Worm (Caenorhabditis elegans) whole organism, L1 larva: ENCODE results near the gene F08C6.5.

Experiments used
- C16A3.4 ChIP-seq: fragments of 150-350 bp; optimal IDR thresholded peaks from 2 replicates; lab custom pipeline; 2014; ENCODE audit warnings: missing biosample characterization, missing genetic modification characterization
- C34B4.2 ChIP-seq: sonication (generic microtip); optimal IDR thresholded peaks from 2 replicates; lab custom pipeline; 2017; ENCODE audit warnings: mild to moderate bottlenecking, missing genetic modification characterization, missing compliant biosample characterization
- Y116A8C.19 ChIP-seq: sonication (generic microtip); optimal IDR thresholded peaks from 2 replicates; lab custom pipeline; 2016; ENCODE audit warnings: missing compliant biosample characterization, missing genetic modification characterization, borderline replicate concordance
- alr-1 ChIP-seq: fragments of 200-800 bp; sonication (Bioruptor generic); optimal IDR thresholded peaks from 2 replicates; lab custom pipeline; 2018; ENCODE audit warnings: borderline replicate concordance, mild to moderate bottlenecking, missing genetic modification characterization, missing compliant biosample characterization
- aly-2 ChIP-seq: fragments of 150-350 bp; optimal IDR thresholded peaks from 2 replicates; lab custom pipeline; 2014; ENCODE audit warnings: missing biosample characterization, missing genetic modification characterization
- ama-1 ChIP-seq: fragments of 150-350 bp; optimal IDR thresholded peaks from 2 replicates; lab custom pipeline; 2014
- ceh-82 ChIP-seq, 3 experiments: fragments of 150-350 bp in 1 of 3; sonication (generic microtip) in 2 of 3; optimal IDR thresholded peaks; 2 replicates each; lab custom pipeline; 2014 to 2017; ENCODE audit warnings: missing biosample characterization in 3 of 3, missing genetic modification characterization in 3 of 3
- ceh-88 ChIP-seq: fragments of 200-800 bp; sonication (Bioruptor generic); IDR thresholded peaks from 2 replicates; pipeline ENCODE4 v1.3.6; 2022; ENCODE audit warnings: missing genetic modification characterization, missing compliant biosample characterization
- ces-1 ChIP-seq: fragments of 150-350 bp; optimal IDR thresholded peaks from 2 replicates; lab custom pipeline; 2014; ENCODE audit warnings: missing biosample characterization, missing genetic modification reagents, missing genetic modification characterization
- dpl-1 ChIP-seq, 3 experiments: fragments of 150-350 bp in 2 of 3; sonication (generic microtip) in 1 of 3; optimal IDR thresholded peaks; 2 replicates each; lab custom pipeline; 2014 to 2017; ENCODE audit warnings: missing biosample characterization in 3 of 3, missing genetic modification characterization in 3 of 3, missing genetic modification reagents in 3 of 3
- egl-13 ChIP-seq: sonication (generic microtip); optimal IDR thresholded peaks from 2 replicates; lab custom pipeline; 2016; ENCODE audit warnings: missing genotype, missing genetic modification reagents, missing genetic modification characterization, missing compliant biosample characterization
- egl-27 ChIP-seq, 2 experiments: fragments of 150-350 bp in 1 of 2; sonication (generic microtip); optimal IDR thresholded peaks; 3 replicates each; lab custom pipeline; 2017 to 2018; ENCODE audit warnings: missing biosample characterization in 2 of 2, missing genetic modification characterization in 2 of 2, missing genetic modification reagents in 2 of 2
- elt-3 ChIP-seq, 6 experiments: fragments of 150-350 bp in 1 of 6; sonication (generic microtip); optimal IDR thresholded peaks; 2 replicates each; lab custom pipeline; 2017 to 2018; ENCODE audit warnings: missing biosample characterization in 6 of 6, missing genetic modification characterization in 6 of 6, inconsistent platforms in 1 of 6
- ets-5 ChIP-seq: fragments of 200-800 bp; sonication (Bioruptor generic); IDR thresholded peaks from 2 replicates; pipeline ENCODE4 v1.3.6; 2022; ENCODE audit warnings: missing genetic modification characterization, missing compliant biosample characterization
- fkh-10 ChIP-seq: sonication (generic microtip); optimal IDR thresholded peaks from 2 replicates; lab custom pipeline; 2017; ENCODE audit warnings: missing biosample characterization, missing genetic modification reagents, missing genetic modification characterization
- fkh-8 ChIP-seq: sonication (generic microtip); optimal IDR thresholded peaks from 2 replicates; lab custom pipeline; 2016; ENCODE audit warnings: mild to moderate bottlenecking, missing genetic modification characterization, missing compliant biosample characterization
- fos-1 ChIP-seq: fragments of 150-350 bp; optimal IDR thresholded peaks from 2 replicates; lab custom pipeline; 2014; ENCODE audit warnings: missing biosample characterization, missing genetic modification characterization
- grh-1 ChIP-seq: fragments of 200-800 bp; sonication (Bioruptor generic); IDR thresholded peaks from 2 replicates; pipeline ENCODE4 v1.3.6; 2022; ENCODE audit warnings: missing genetic modification reagents, missing genetic modification characterization, missing compliant biosample characterization
- hlh-4 ChIP-seq: sonication (generic microtip); optimal IDR thresholded peaks from 2 replicates; lab custom pipeline; 2016; ENCODE audit warnings: mild to moderate bottlenecking, missing genetic modification characterization, missing compliant biosample characterization
- hpl-2 ChIP-seq: fragments of 150-350 bp; optimal IDR thresholded peaks from 2 replicates; lab custom pipeline; 2014; ENCODE audit warnings: missing biosample characterization, missing genetic modification reagents, missing genetic modification characterization
- irx-1 ChIP-seq: sonication (generic microtip); optimal IDR thresholded peaks from 2 replicates; lab custom pipeline; 2016; ENCODE audit warnings: missing genetic modification characterization, missing compliant biosample characterization
- isw-1 ChIP-seq: fragments of 200-800 bp; sonication (Bioruptor generic); IDR thresholded peaks from 2 replicates; pipeline ENCODE4 v1.3.6; 2022; ENCODE audit warnings: missing genetic modification characterization, missing compliant biosample characterization
- jun-1 ChIP-seq: fragments of 150-350 bp; optimal IDR thresholded peaks from 2 replicates; lab custom pipeline; 2014; ENCODE audit warnings: missing biosample characterization, missing genetic modification reagents, missing genetic modification characterization
- lin-35 ChIP-seq, 2 experiments: fragments of 150-350 bp; optimal IDR thresholded peaks; 2 replicates each; lab custom pipeline; 2014; ENCODE audit warnings: missing biosample characterization in 2 of 2, missing genetic modification characterization in 2 of 2, missing genetic modification reagents in 2 of 2
- mef-2 ChIP-seq: fragments of 150-350 bp; optimal IDR thresholded peaks from 2 replicates; lab custom pipeline; 2014; ENCODE audit warnings: missing biosample characterization, missing genetic modification characterization
- nhr-11 ChIP-seq: fragments of 150-350 bp; optimal IDR thresholded peaks from 2 replicates; lab custom pipeline; 2014; ENCODE audit warnings: missing biosample characterization, missing genetic modification characterization
- nhr-19 ChIP-seq: fragments of 200-800 bp; sonication (Bioruptor generic); conservative IDR thresholded peaks from 2 replicates; pipeline ENCODE4 v1.3.6; 2022; ENCODE audit warnings: missing genetic modification characterization, missing compliant biosample characterization
- nhr-20 ChIP-seq: sonication (generic microtip); optimal IDR thresholded peaks from 2 replicates; lab custom pipeline; 2016; ENCODE audit warnings: mild to moderate bottlenecking, missing genetic modification characterization, missing compliant biosample characterization
- nhr-237 ChIP-seq: fragments of 150-350 bp; optimal IDR thresholded peaks from 2 replicates; lab custom pipeline; 2014; ENCODE audit warnings: missing biosample characterization, missing genetic modification characterization
- nhr-28 ChIP-seq: fragments of 150-350 bp; optimal IDR thresholded peaks from 2 replicates; lab custom pipeline; 2014; ENCODE audit warnings: missing biosample characterization, missing genetic modification characterization
- nhr-47 ChIP-seq: sonication (generic microtip); optimal IDR thresholded peaks from 2 replicates; lab custom pipeline; 2016; ENCODE audit warnings: mild to moderate bottlenecking, missing genetic modification characterization, moderate library complexity, missing compliant biosample characterization
- nhr-71 ChIP-seq: sonication (generic microtip); optimal IDR thresholded peaks from 2 replicates; lab custom pipeline; 2016; ENCODE audit warnings: mild to moderate bottlenecking, missing genetic modification characterization, moderate library complexity, missing compliant biosample characterization
- pag-3 ChIP-seq: sonication (generic microtip); optimal IDR thresholded peaks from 2 replicates; lab custom pipeline; 2017; ENCODE audit warnings: missing genetic modification characterization, mild to moderate bottlenecking, missing compliant biosample characterization, antibody characterized with exemption, borderline replicate concordance; ENCODE audit not compliant: insufficient read depth
- rnt-1 ChIP-seq: sonication (generic microtip); optimal IDR thresholded peaks from 2 replicates; lab custom pipeline; 2016; ENCODE audit warnings: mild to moderate bottlenecking, missing genetic modification characterization, moderate library complexity, missing compliant biosample characterization
- skn-1 ChIP-seq: fragments of 150-350 bp; optimal IDR thresholded peaks from 2 replicates; lab custom pipeline; 2014; ENCODE audit warnings: missing biosample characterization, missing genetic modification characterization
- snu-23 ChIP-seq: sonication (generic microtip); optimal IDR thresholded peaks from 2 replicates; lab custom pipeline; 2016; ENCODE audit warnings: missing genetic modification characterization, missing compliant biosample characterization
- sox-4 ChIP-seq: sonication (generic microtip); optimal IDR thresholded peaks from 2 replicates; lab custom pipeline; 2016; ENCODE audit warnings: missing genetic modification characterization, missing compliant biosample characterization
- sptf-1 ChIP-seq: fragments of 150-350 bp; optimal IDR thresholded peaks from 2 replicates; lab custom pipeline; 2014; ENCODE audit warnings: missing biosample characterization, missing genetic modification characterization
- swsn-7 ChIP-seq: sonication (generic microtip); optimal IDR thresholded peaks from 2 replicates; lab custom pipeline; 2016; ENCODE audit warnings: missing genetic modification characterization, missing compliant biosample characterization
- tbx-2 ChIP-seq: sonication (generic microtip); optimal IDR thresholded peaks from 2 replicates; lab custom pipeline; 2016; ENCODE audit warnings: missing genetic modification characterization, missing compliant biosample characterization
- unc-130 ChIP-seq: fragments of 150-350 bp; optimal IDR thresholded peaks from 2 replicates; lab custom pipeline; 2017; ENCODE audit warnings: missing biosample characterization, missing genetic modification characterization, inconsistent platforms
- unc-30 ChIP-seq: sonication (generic microtip); optimal IDR thresholded peaks from 2 replicates; lab custom pipeline; 2017; ENCODE audit warnings: missing biosample characterization, missing genetic modification characterization
- unc-86 ChIP-seq: sonication (generic microtip); optimal IDR thresholded peaks from 2 replicates; lab custom pipeline; 2016; ENCODE audit warnings: missing genetic modification characterization, missing compliant biosample characterization
- xbp-1 ChIP-seq: sonication (generic microtip); optimal IDR thresholded peaks from 2 replicates; lab custom pipeline; 2016; ENCODE audit warnings: missing genetic modification characterization, missing compliant biosample characterization
- zip-4 ChIP-seq: fragments of 200-800 bp; sonication (Bioruptor generic); optimal IDR thresholded peaks from 2 replicates; lab custom pipeline; 2018; ENCODE audit warnings: mild to moderate bottlenecking, missing genetic modification characterization, moderate library complexity, missing compliant biosample characterization
- ztf-11 ChIP-seq, 2 experiments: sonication (generic microtip); optimal IDR thresholded peaks; 2 replicates each; lab custom pipeline; 2016 to 2017; ENCODE audit warnings: missing genetic modification characterization in 2 of 2, missing biosample characterization in 1 of 2, missing compliant biosample characterization in 1 of 2
- ztf-4 ChIP-seq: fragments of 150-350 bp; optimal IDR thresholded peaks from 2 replicates; lab custom pipeline; 2014; ENCODE audit warnings: missing biosample characterization, missing genetic modification characterization

Gene F08C6.5

ce11 chrX:7568684-7569289 is 9.6 kb downstream of the F08C6.5 start (continued):
- TF ChIP-seq tbx-2 (tag; lab: Kevin White, UChicago): peak; percentile 5
- no peak for TF ChIP-seq nhr-237
- peak; percentile 5 for TF ChIP-seq nhr-47 (tag; lab: Kevin White, UChicago)
- TF ChIP-seq snu-23 (GFP tag; lab: Kevin White, UChicago): peak; percentile 36
- TF ChIP-seq nhr-20: peak; percentile 64
- TF ChIP-seq, all 84 proteins: peak for 13

ce11 chrX:7569685-7570518 is 10.7 kb downstream of the F08C6.5 start, which contains the start of gene apy-1:
apy-1 (minus strand) TSS chrX:7569722.
- TF ChIP-seq dpl-1 (GFP tag; optimal IDR thresholded peaks at IDR 0.05; lab: Kevin White, UChicago) (no peak), hpl-2 (no peak), zip-4 (GFP tag; lab: Kevin White, UChicago) (no peak), nhr-11 (tag; lab: Kevin White, UChicago) (no peak), fos-1 (tag; lab: Kevin White, UChicago) (no peak), sptf-1 (no peak), skn-1 (tag; lab: Kevin White, UChicago) (no peak), C34B4.2 (no peak), hlh-4 (tag; lab: Kevin White, UChicago) (peak; percentile 29), lin-35 (GFP tag; optimal IDR thresholded peaks at IDR 0.05; lab: Kevin White, UChicago) (peak in 1 of 2 experiments; percentile 48), grh-1 (GFP tag; lab: Robert Waterston, UW) (no peak), ama-1 (lab: Kevin White, UChicago) (no peak), nhr-19 (GFP tag; lab: Robert Waterston, UW) (peak; percentile 13; the same call in 1 of the 2 replicates), fkh-10 (no peak), jun-1 (no peak), ets-5 (GFP tag; lab: Robert Waterston, UW) (no peak), C16A3.4 (no peak), ztf-11 (tag; optimal IDR thresholded peaks at IDR 0.05; lab: Kevin White, UChicago) (peak in 1 of 2 experiments; percentile 71), ztf-4 (tag; lab: Kevin White, UChicago) (no peak), irx-1 (tag; lab: Kevin White, UChicago) (peak; percentile 59), xbp-1 (tag; lab: Kevin White, UChicago) (peak; percentile 63), snu-23 (GFP tag; lab: Kevin White, UChicago) (peak; percentile 23), unc-130 (no peak), nhr-237 (no peak), isw-1 (GFP tag; lab: Robert Waterston, UW) (no peak), egl-13 (tag; lab: Kevin White, UChicago) (peak; percentile 66), Y116A8C.19 (tag; lab: Kevin White, UChicago) (no peak), unc-86 (tag; lab: Kevin White, UChicago) (peak; percentile 37), swsn-7 (tag; lab: Kevin White, UChicago) (peak; percentile 51), ceh-88 (0 out of 2 replicates have a peak, but pooled peaks have one; percentile 18), rnt-1 (tag; lab: Kevin White, UChicago) (peak; percentile 69), pag-3 (no peak), ceh-82 (tag; optimal IDR thresholded peaks at IDR 0.05; lab: Kevin White, UChicago) (peak in 2 of 3 experiments; percentile 2 to 3), sox-4 (peak; percentile 62), alr-1 (no peak), elt-3 (tag; optimal IDR thresholded peaks at IDR 0.05; lab: Kevin White, UChicago) (no peak), unc-30 (tag; lab: Kevin White, UChicago) (no peak), nhr-28 (tag; lab: Kevin White, UChicago) (no peak), aly-2 (tag; lab: Kevin White, UChicago) (no peak), nhr-71 (tag; lab: Kevin White, UChicago) (peak; percentile 50), tbx-2 (tag; lab: Kevin White, UChicago) (peak; percentile 62), fkh-8 (no peak), egl-27 (tag; optimal IDR thresholded peaks at IDR 0.05; lab: Kevin White, UChicago) (no peak), ces-1 (no peak), mef-2 (tag; lab: Kevin White, UChicago) (no peak), nhr-20 (peak; percentile 31)
